Fruit fly (Drosophila melanogaster): ENCODE measurements around the gene CG17839.
A peak's percentile ranks its signal among the peaks of the same experiment; 100 is the strongest.

- TF ChIP-seq Hr96 (GFP tag; optimal IDR thresholded peaks at IDR 0.05) (no peak), CG5204 (GFP tag; optimal IDR thresholded peaks at IDR 0.05) (no peak), tj (GFP tag; optimal IDR thresholded peaks at IDR 0.05) (peak; percentile 61)
Observed at dm6 chr3L:14781082-14781862, 23.7 kb upstream of the CG17839 start.

Data from whole organism, adult.